Fruit fly (Drosophila melanogaster) Kc167 (cell line): ENCODE results near the gene Nazo.

Experiments
- Myc ChIP-seq: fragments of >200 bp; optimal IDR thresholded peaks from 2 replicates; lab custom pipeline; 2017; ENCODE audit warnings: missing external identifiers
- Sin3A ChIP-seq: fragments of >200 bp; optimal IDR thresholded peaks from 2 replicates; lab custom pipeline; 2018; ENCODE audit warnings: missing external identifiers
- h ChIP-seq: fragments of >200 bp; optimal IDR thresholded peaks from 3 replicates; lab custom pipeline; 2018; ENCODE audit warnings: missing external identifiers
- insv ChIP-seq: fragments of >200 bp; optimal IDR thresholded peaks from 3 replicates; lab custom pipeline; 2018; ENCODE audit warnings: missing external identifiers
- psq ChIP-seq: fragments of >200 bp; optimal IDR thresholded peaks from 2 replicates; lab custom pipeline; 2017; ENCODE audit warnings: missing external identifiers
- ttk ChIP-seq: sonication (Bioruptor generic); optimal IDR thresholded peaks from 2 replicates; lab custom pipeline; 2017; ENCODE audit warnings: missing external identifiers

The Nazo gene

dm6 chr3R:8269740-8270139 is 17.9 kb upstream of the Nazo start, which contains the start of gene CG9630:
Gene CG9630, minus strand, starts transcription at chr3R:8269896.
- no peak for TF ChIP-seq psq (lab: Kevin White, UChicago)
- no peak for TF ChIP-seq ttk (lab: Kevin White, UChicago)
- no peak for TF ChIP-seq Sin3A (lab: Kevin White, UChicago)
- TF ChIP-seq insv (lab: Kevin White, UChicago), result no peak
- TF ChIP-seq h (lab: Kevin White, UChicago), result no peak

dm6 chr3R:8272573-8273165 is 15.0 kb upstream of the Nazo start:
- TF ChIP-seq Sin3A (lab: Kevin White, UChicago) (no peak), psq (lab: Kevin White, UChicago) (no peak), h (lab: Kevin White, UChicago) (no peak), Myc (lab: Kevin White, UChicago) (no peak), ttk (lab: Kevin White, UChicago) (no peak), insv (lab: Kevin White, UChicago) (no peak)

dm6 chr3R:8275031-8275430 is 12.6 kb upstream of the Nazo start:
- TF ChIP-seq psq (lab: Kevin White, UChicago), result no peak
- no peak for TF ChIP-seq Sin3A (lab: Kevin White, UChicago)
- no peak for TF ChIP-seq ttk (lab: Kevin White, UChicago)
- TF ChIP-seq Myc (lab: Kevin White, UChicago), result no peak
- no peak for TF ChIP-seq h (lab: Kevin White, UChicago)
- no peak for TF ChIP-seq insv (lab: Kevin White, UChicago)

- TF ChIP-seq ttk (lab: Kevin White, UChicago) (no peak), psq (lab: Kevin White, UChicago) (no peak), Sin3A (lab: Kevin White, UChicago) (no peak), insv (lab: Kevin White, UChicago) (no peak), h (lab: Kevin White, UChicago) (no peak), Myc (lab: Kevin White, UChicago) (no peak)
Measured at dm6 chr3R:8277494-8278293, 10.0 kb upstream of the Nazo start, which contains the start of gene ato. Gene ato, plus strand, starts transcription at chr3R:8278052.

dm6 chr3R:8279970-8280369 is 7.7 kb upstream of the Nazo start:
- TF ChIP-seq Sin3A (lab: Kevin White, UChicago) (no peak), insv (lab: Kevin White, UChicago) (no peak), h (lab: Kevin White, UChicago) (no peak), psq (lab: Kevin White, UChicago) (no peak), ttk (lab: Kevin White, UChicago) (no peak), Myc (lab: Kevin White, UChicago) (no peak)

dm6 chr3R:8282727-8283126 is 4.9 kb upstream of the Nazo start:
- no peak for TF ChIP-seq insv (lab: Kevin White, UChicago)
- no peak for TF ChIP-seq ttk (lab: Kevin White, UChicago)
- TF ChIP-seq Sin3A (lab: Kevin White, UChicago), result no peak
- TF ChIP-seq Myc (lab: Kevin White, UChicago), result no peak
- no peak for TF ChIP-seq h (lab: Kevin White, UChicago)
- TF ChIP-seq psq (lab: Kevin White, UChicago), result no peak

dm6 chr3R:8284234-8284633 is 3.4 kb upstream of the Nazo start:
- no peak for TF ChIP-seq insv (lab: Kevin White, UChicago)
- no peak for TF ChIP-seq Myc (lab: Kevin White, UChicago)
- no peak for TF ChIP-seq h (lab: Kevin White, UChicago)
- no peak for TF ChIP-seq psq (lab: Kevin White, UChicago)
- TF ChIP-seq ttk (lab: Kevin White, UChicago), result no peak
- no peak for TF ChIP-seq Sin3A (lab: Kevin White, UChicago)

dm6 chr3R:8285727-8286344 is 1.8 kb upstream of the Nazo start:
- TF ChIP-seq Myc (lab: Kevin White, UChicago) (no peak), psq (lab: Kevin White, UChicago) (no peak), Sin3A (lab: Kevin White, UChicago) (no peak), h (lab: Kevin White, UChicago) (no peak), ttk (lab: Kevin White, UChicago) (no peak), insv (lab: Kevin White, UChicago) (no peak)

dm6 chr3R:8288790-8289189 is 1.1 kb downstream of the Nazo start:
- TF ChIP-seq ttk (lab: Kevin White, UChicago), result no peak
- TF ChIP-seq Sin3A (lab: Kevin White, UChicago), result no peak
- TF ChIP-seq psq (lab: Kevin White, UChicago), result no peak
- TF ChIP-seq insv (lab: Kevin White, UChicago), result no peak
- TF ChIP-seq h (lab: Kevin White, UChicago), result no peak
- TF ChIP-seq Myc (lab: Kevin White, UChicago), result no peak

dm6 chr3R:8290478-8290877 is 2.8 kb downstream of the Nazo start, which contains the start of gene CG11672:
Gene CG11672, minus strand, starts transcription at chr3R:8290578.
- TF ChIP-seq Myc (lab: Kevin White, UChicago), result no peak
- TF ChIP-seq ttk (lab: Kevin White, UChicago), result no peak
- no peak for TF ChIP-seq h (lab: Kevin White, UChicago)
- no peak for TF ChIP-seq insv (lab: Kevin White, UChicago)
- TF ChIP-seq Sin3A (lab: Kevin White, UChicago), result no peak
- TF ChIP-seq psq (lab: Kevin White, UChicago), result no peak

- TF ChIP-seq psq (lab: Kevin White, UChicago) (no peak), Sin3A (lab: Kevin White, UChicago) (no peak), insv (lab: Kevin White, UChicago) (no peak), Myc (lab: Kevin White, UChicago) (no peak), ttk (lab: Kevin White, UChicago) (no peak), h (lab: Kevin White, UChicago) (no peak)
Measured at dm6 chr3R:8290940-8291339, 3.3 kb downstream of the Nazo start, which contains the start of gene CG31464. Gene CG31464, plus strand, starts transcription at chr3R:8291240.
